Fruit fly (Drosophila melanogaster): ENCODE results near the gene CG5676.
A peak's percentile ranks its signal among the peaks of the same experiment; 100 is the strongest.

The CG5676 gene

dm6 chr2L:10299077-10299809 lies 43.6 kb upstream of the CG5676 start (continued):
- TF ChIP-seq hbn (GFP tag; IDR thresholded peaks at IDR 0.05; ENCODE audit: partially characterized antibody) (no peak), CG30403 (GFP tag; optimal IDR thresholded peaks at IDR 0.05) (no peak), yki (optimal IDR thresholded peaks at IDR 0.05) (no peak), pb (GFP tag; optimal IDR thresholded peaks at IDR 0.05) (no peak), CG10267 (tag; optimal IDR thresholded peaks at IDR 0.05) (no peak), CG10654 (GFP tag; optimal IDR thresholded peaks at IDR 0.05) (no peak), org-1 (GFP tag; optimal IDR thresholded peaks at IDR 0.05) (no peak), NK7.1 (GFP tag; optimal IDR thresholded peaks at IDR 0.05) (no peak), mirr (GFP tag; optimal IDR thresholded peaks at IDR 0.05) (no peak), Dip3 (GFP tag; optimal IDR thresholded peaks at IDR 0.05) (no peak), D19B (GFP tag; optimal IDR thresholded peaks at IDR 0.05) (peak; percentile 40), dpn (GFP tag; optimal IDR thresholded peaks at IDR 0.05) (peak in 1 of 2 experiments; percentile 8), CG34422 (GFP tag; IDR thresholded peaks at IDR 0.05) (no peak), Gug (GFP tag; IDR thresholded peaks at IDR 0.05) (no peak), Atf3 (GFP tag; optimal IDR thresholded peaks at IDR 0.05) (no peak), Xrp1 (GFP tag; IDR thresholded peaks at IDR 0.05) (peak; percentile 40; the same call in 1 of the 2 replicates), CG12391 (tag; optimal IDR thresholded peaks at IDR 0.05) (peak; percentile 23), ase (GFP tag; IDR thresholded peaks at IDR 0.05) (no peak), Gsc (GFP tag; IDR thresholded peaks at IDR 0.05) (no peak), gce (GFP tag; IDR thresholded peaks at IDR 0.05) (no peak), Side (GFP tag; optimal IDR thresholded peaks at IDR 0.05) (no peak), CG12219 (GFP tag; optimal IDR thresholded peaks at IDR 0.05) (peak; percentile 17), cg (GFP tag; optimal IDR thresholded peaks at IDR 0.05) (no peak), Mad (GFP tag; optimal IDR thresholded peaks at IDR 0.05) (no peak), gcm (GFP tag; optimal IDR thresholded peaks at IDR 0.05) (no peak), D19A (tag; optimal IDR thresholded peaks at IDR 0.05) (peak; percentile 90), Dll (GFP tag; IDR thresholded peaks at IDR 0.05; ENCODE audit: partially characterized antibody) (no peak), slbo (GFP tag; IDR thresholded peaks at IDR 0.05) (0 out of 2 replicates have a peak, but pooled peaks have one; percentile 7), Vsx1 (GFP tag; optimal IDR thresholded peaks at IDR 0.05) (no peak), bigmax (GFP tag; optimal IDR thresholded peaks at IDR 0.05) (no peak), CG9609 (GFP tag; optimal IDR thresholded peaks at IDR 0.05) (no peak), CG4617 (GFP tag; optimal IDR thresholded peaks at IDR 0.05; ENCODE audit: borderline replicate concordance) (peak; percentile 77), Dip2 (GFP tag; IDR thresholded peaks at IDR 0.05) (no peak), bbx (GFP tag; IDR thresholded peaks at IDR 0.05; ENCODE audit: partially characterized antibody) (no peak), phol (tag; optimal IDR thresholded peaks at IDR 0.05) (peak; percentile 5), nom (GFP tag; optimal IDR thresholded peaks at IDR 0.05) (no peak), CG18011 (GFP tag; optimal IDR thresholded peaks at IDR 0.05) (peak; percentile 12), Blimp-1 (GFP tag; optimal IDR thresholded peaks at IDR 0.05) (no peak), dm (GFP tag; optimal IDR thresholded peaks at IDR 0.05) (no peak), CG31365 (tag; optimal IDR thresholded peaks at IDR 0.05) (peak; percentile 55), chn (GFP tag; optimal IDR thresholded peaks at IDR 0.05) (no peak), CG32772 (GFP tag; IDR thresholded peaks at IDR 0.05) (no peak), Bteb2 (GFP tag; optimal IDR thresholded peaks at IDR 0.05) (no peak), CG17568 (GFP tag; optimal IDR thresholded peaks at IDR 0.05) (peak; percentile 8), CG15601 (tag; optimal IDR thresholded peaks at IDR 0.05) (no peak), cato (GFP tag; optimal IDR thresholded peaks at IDR 0.05; ENCODE audit: borderline replicate concordance) (no peak), lola (GFP tag; optimal IDR thresholded peaks at IDR 0.05) (no peak), CG5953 (GFP tag; IDR thresholded peaks at IDR 0.05) (no peak), CG6683 (GFP tag; optimal IDR thresholded peaks at IDR 0.05) (no peak), CG10431 (GFP tag; optimal IDR thresholded peaks at IDR 0.05) (no peak)

All from whole organism, embryonic.